Worm (Caenorhabditis elegans) whole organism, L4/young adult: ENCODE results near the gene K12D12.4.

Source experiments
- W03F9.2 ChIP-seq: fragments of 150-350 bp; optimal IDR thresholded peaks from 2 replicates; lab custom pipeline; 2014; ENCODE audit warnings: missing biosample characterization, missing genetic modification characterization
- dao-5 ChIP-seq: sonication (generic microtip); optimal IDR thresholded peaks from 2 replicates; lab custom pipeline; 2016; ENCODE audit warnings: missing genotype, missing genetic modification characterization, moderate library complexity, missing compliant biosample characterization
- him-1 ChIP-seq: sonication (generic microtip); optimal IDR thresholded peaks from 2 replicates; lab custom pipeline; 2016; ENCODE audit warnings: missing genotype, missing genetic modification reagents, missing genetic modification characterization, missing compliant biosample characterization

DNA sequence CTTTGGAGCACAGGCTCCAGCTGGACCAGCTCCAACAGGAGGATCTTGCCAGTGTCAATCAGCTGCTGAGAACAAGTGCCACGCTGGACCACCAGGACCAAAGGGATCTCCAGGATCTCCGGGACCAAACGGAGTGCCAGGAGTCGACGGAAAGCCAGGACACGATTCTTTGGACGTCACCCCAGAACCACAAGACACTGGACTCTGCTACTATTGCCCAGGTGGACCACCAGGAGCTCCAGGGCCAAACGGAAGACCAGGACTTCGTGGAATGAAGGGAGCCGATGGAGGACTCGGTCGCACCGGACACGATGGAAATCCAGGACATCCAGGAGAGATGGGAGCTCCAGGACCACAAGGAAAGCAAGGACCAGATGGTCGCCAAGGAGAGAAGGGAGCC lies 3.3 kb upstream of the K12D12.4 start:
- TF ChIP-seq him-1 (tag; lab: Kevin White, UChicago): no peak
- no peak for TF ChIP-seq W03F9.2 (tag; lab: Kevin White, UChicago)
- no peak for TF ChIP-seq dao-5 (tag; lab: Kevin White, UChicago)
